Worm (Caenorhabditis elegans) whole organism, L4/young adult: ENCODE measurements around the gene str-16.

Experiments used
- dao-5 ChIP-seq: sonication (generic microtip); optimal IDR thresholded peaks from 2 replicates; lab custom pipeline; 2016; ENCODE audit warnings: missing genotype, missing genetic modification characterization, moderate library complexity, missing compliant biosample characterization
- him-1 ChIP-seq: sonication (generic microtip); optimal IDR thresholded peaks from 2 replicates; lab custom pipeline; 2016; ENCODE audit warnings: missing genotype, missing genetic modification reagents, missing genetic modification characterization, missing compliant biosample characterization

ce11 chrV:3230597-3230996 is 6.1 kb upstream of the str-16 start, which contains the start of gene K08D9.10:
- TF ChIP-seq him-1 (no peak), dao-5 (no peak)
